Worm (Caenorhabditis elegans) whole organism, mixed stage, embryonic: ENCODE results near the gene F58B4.2.

Source experiments
- M03D4.4 ChIP-seq: sonication (generic microtip); optimal IDR thresholded peaks from 2 replicates; lab custom pipeline; 2017; ENCODE audit warnings: mild to moderate bottlenecking, missing genetic modification characterization, missing compliant biosample characterization
- bed-3 ChIP-seq: fragments of 200-800 bp; sonication (Bioruptor generic); optimal IDR thresholded peaks from 3 replicates; lab custom pipeline; 2018; ENCODE audit warnings: mild to moderate bottlenecking, missing genetic modification characterization, moderate library complexity, missing compliant biosample characterization
- ceh-39 ChIP-seq: fragments of 150-350 bp; optimal IDR thresholded peaks from 2 replicates; lab custom pipeline; 2014; ENCODE audit warnings: missing biosample characterization, missing genetic modification characterization
- ceh-43 ChIP-seq: fragments of 200-800 bp; sonication (Bioruptor generic); optimal IDR thresholded peaks from 2 replicates; lab custom pipeline; 2018; ENCODE audit warnings: mild to moderate bottlenecking, missing genetic modification characterization, moderate library complexity, missing compliant biosample characterization
- ceh-83 ChIP-seq: fragments of 200-800 bp; sonication (Bioruptor generic); optimal IDR thresholded peaks from 2 replicates; lab custom pipeline; 2018; ENCODE audit warnings: mild to moderate bottlenecking, missing genetic modification characterization, missing compliant biosample characterization
- ces-1 ChIP-seq: fragments of 150-350 bp; optimal IDR thresholded peaks from 2 replicates; lab custom pipeline; 2014; ENCODE audit warnings: missing biosample characterization, missing genetic modification reagents, missing genetic modification characterization
- drap-1 ChIP-seq: fragments of 200-800 bp; sonication (Bioruptor generic); optimal IDR thresholded peaks from 3 replicates; lab custom pipeline; 2018; ENCODE audit warnings: mild to moderate bottlenecking, missing genetic modification characterization, missing compliant biosample characterization
- elt-1 ChIP-seq: sonication (generic microtip); optimal IDR thresholded peaks from 2 replicates; lab custom pipeline; 2017; ENCODE audit warnings: missing genetic modification characterization, mild to moderate bottlenecking, missing compliant biosample characterization, antibody characterized with exemption, moderate library complexity, borderline replicate concordance; ENCODE audit not compliant: insufficient read depth
- elt-3 ChIP-seq: fragments of 150-350 bp; optimal IDR thresholded peaks from 2 replicates; lab custom pipeline; 2014; ENCODE audit warnings: missing biosample characterization, missing genetic modification characterization
- flh-1 ChIP-seq: fragments of 200-800 bp; sonication (Bioruptor generic); optimal IDR thresholded peaks from 2 replicates; lab custom pipeline; 2018; ENCODE audit warnings: mild to moderate bottlenecking, missing genetic modification characterization, moderate library complexity, missing compliant biosample characterization
- ham-2 ChIP-seq: fragments of 200-800 bp; sonication (Bioruptor generic); optimal IDR thresholded peaks from 2 replicates; lab custom pipeline; 2018; ENCODE audit warnings: mild to moderate bottlenecking, missing genetic modification characterization, missing compliant biosample characterization
- hlh-1 ChIP-seq: fragments of 150-350 bp; optimal IDR thresholded peaks from 2 replicates; lab custom pipeline; 2014; ENCODE audit warnings: missing biosample characterization, missing genetic modification reagents, missing genetic modification characterization
- lin-13 ChIP-seq: fragments of 150-350 bp; optimal IDR thresholded peaks from 2 replicates; lab custom pipeline; 2014; ENCODE audit warnings: missing biosample characterization, missing genetic modification characterization
- lin-32 ChIP-seq: fragments of 200-800 bp; sonication (Bioruptor generic); optimal IDR thresholded peaks from 2 replicates; lab custom pipeline; 2018; ENCODE audit warnings: mild to moderate bottlenecking, missing genetic modification characterization, missing compliant biosample characterization
- mab-5 ChIP-seq: fragments of 150-350 bp; optimal IDR thresholded peaks from 2 replicates; lab custom pipeline; 2014; ENCODE audit warnings: missing biosample characterization, missing genetic modification characterization
- mep-1 ChIP-seq: fragments of 150-350 bp; optimal IDR thresholded peaks from 2 replicates; lab custom pipeline; 2017; ENCODE audit warnings: missing biosample characterization, missing genetic modification reagents, missing genetic modification characterization, inconsistent platforms
- mls-2 ChIP-seq: sonication (generic microtip); optimal IDR thresholded peaks from 2 replicates; lab custom pipeline; 2016; ENCODE audit warnings: mild to moderate bottlenecking, missing genetic modification characterization, moderate library complexity, missing compliant biosample characterization
- nhr-12 ChIP-seq: fragments of 150-350 bp; optimal IDR thresholded peaks from 2 replicates; lab custom pipeline; 2014; ENCODE audit warnings: missing biosample characterization, missing genetic modification characterization
- nhr-237 ChIP-seq: fragments of 150-350 bp; optimal IDR thresholded peaks from 2 replicates; lab custom pipeline; 2014; ENCODE audit warnings: missing biosample characterization, missing genetic modification characterization
- pha-4 ChIP-seq: fragments of 150-350 bp; optimal IDR thresholded peaks from 2 replicates; lab custom pipeline; 2018; ENCODE audit warnings: missing biosample characterization, missing genetic modification reagents, missing genetic modification characterization
- snpc-4 ChIP-seq: fragments of 150-350 bp; optimal IDR thresholded peaks from 2 replicates; lab custom pipeline; 2014; ENCODE audit warnings: missing biosample characterization, missing genetic modification characterization
- sptf-1 ChIP-seq: sonication (generic microtip); optimal IDR thresholded peaks from 2 replicates; lab custom pipeline; 2017; ENCODE audit warnings: mild to moderate bottlenecking, missing genetic modification characterization, moderate library complexity, missing compliant biosample characterization
- tbx-8 ChIP-seq: fragments of 200-800 bp; sonication (Bioruptor generic); optimal IDR thresholded peaks from 2 replicates; lab custom pipeline; 2018; ENCODE audit warnings: mild to moderate bottlenecking, missing genetic modification characterization, moderate library complexity, missing compliant biosample characterization
- unc-120 ChIP-seq: sonication (generic microtip); optimal IDR thresholded peaks from 2 replicates; lab custom pipeline; 2017; ENCODE audit warnings: missing genetic modification characterization, missing compliant biosample characterization; ENCODE audit not compliant: poor library complexity, severe bottlenecking
- unc-39 ChIP-seq: fragments of 150-350 bp; optimal IDR thresholded peaks from 2 replicates; lab custom pipeline; 2014; ENCODE audit warnings: missing biosample characterization, missing genetic modification characterization
- unc-62 ChIP-seq: fragments of 150-350 bp; optimal IDR thresholded peaks from 2 replicates; lab custom pipeline; 2014; ENCODE audit warnings: missing biosample characterization, missing genetic modification reagents, missing genetic modification characterization
- zip-8 ChIP-seq: fragments of 150-350 bp; optimal IDR thresholded peaks from 2 replicates; lab custom pipeline; 2014; ENCODE audit warnings: missing biosample characterization, missing genetic modification characterization
- ztf-11 ChIP-seq: fragments of 150-350 bp; optimal IDR thresholded peaks from 2 replicates; lab custom pipeline; 2014; ENCODE audit warnings: missing biosample characterization, missing genetic modification characterization

The F58B4.2 gene

ce11 chrV:10940571-10940991 lies 22.3 kb upstream of the F58B4.2 start (continued):
- peak; percentile 50 for TF ChIP-seq mep-1 (tag; lab: Kevin White, UChicago)
- TF ChIP-seq ceh-43 (GFP tag; lab: Kevin White, UChicago): no peak
- TF ChIP-seq elt-1 (tag; lab: Kevin White, UChicago): no peak
- no peak for TF ChIP-seq elt-3 (tag; lab: Kevin White, UChicago)
- peak; percentile 43 for TF ChIP-seq ceh-39 (tag; lab: Kevin White, UChicago)
- TF ChIP-seq nhr-237 (tag; lab: Kevin White, UChicago): no peak
- peak; percentile 75 for TF ChIP-seq unc-62

DNA sequence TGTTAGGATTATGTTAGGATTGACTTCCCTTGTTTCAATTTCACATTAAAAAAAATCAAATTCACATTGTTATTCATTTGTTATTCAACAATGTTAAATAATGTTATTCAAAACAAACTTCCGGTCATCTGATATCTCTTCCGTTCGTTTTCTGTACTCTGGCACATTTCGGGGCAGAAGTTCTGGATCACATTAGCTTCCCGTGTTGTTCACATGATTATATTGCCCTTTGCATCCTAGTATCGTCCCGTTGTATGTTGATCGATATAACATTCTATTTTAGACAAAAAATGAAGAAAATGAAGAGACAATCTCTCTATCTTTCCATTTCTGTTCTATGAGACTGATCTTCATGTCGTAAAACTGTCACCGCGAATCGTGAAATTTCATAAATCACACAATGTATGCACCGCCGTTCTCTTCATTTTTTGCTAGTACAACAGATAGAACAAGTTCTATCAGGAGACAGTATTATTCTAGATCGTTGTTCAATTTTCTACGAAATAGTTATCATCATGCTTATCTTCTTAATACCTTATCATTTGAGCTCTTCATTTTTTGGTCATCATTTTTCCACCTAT lies 21.8 kb upstream of the F58B4.2 start:
- TF ChIP-seq ceh-39 (tag; lab: Kevin White, UChicago) (no peak), lin-13 (no peak), hlh-1 (tag; lab: Kevin White, UChicago) (no peak), lin-32 (GFP tag; lab: Kevin White, UChicago) (no peak), unc-62 (no peak), M03D4.4 (tag; lab: Kevin White, UChicago) (no peak), bed-3 (GFP tag; lab: Kevin White, UChicago) (no peak), elt-1 (tag; lab: Kevin White, UChicago) (peak; percentile 6)

DNA sequence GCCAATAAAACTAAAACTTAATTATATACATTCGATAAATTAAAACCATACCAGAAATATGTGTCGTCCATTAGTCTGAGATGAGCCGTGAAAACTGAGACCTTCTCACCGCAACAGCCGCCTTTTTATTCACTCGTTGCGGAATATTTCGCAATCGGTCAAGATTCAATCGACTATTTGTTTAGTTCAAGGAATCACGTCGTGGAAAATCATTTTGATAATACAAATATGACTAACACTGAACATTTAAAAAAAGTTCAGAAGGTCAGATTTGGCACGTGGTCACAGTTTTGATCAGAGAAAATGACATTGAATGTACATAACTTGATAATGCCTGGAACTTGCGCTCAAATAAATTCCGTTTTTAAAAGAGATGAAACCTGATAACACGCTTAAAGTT lies 20.5 kb upstream of the F58B4.2 start, which contains the start of gene F17C11.11:
Gene F17C11.11, minus strand, starts transcription at position 79 of the 400 bp plus-strand sequence.
- TF ChIP-seq unc-62 (no peak), hlh-1 (tag; lab: Kevin White, UChicago) (peak; percentile 5)

DNA sequence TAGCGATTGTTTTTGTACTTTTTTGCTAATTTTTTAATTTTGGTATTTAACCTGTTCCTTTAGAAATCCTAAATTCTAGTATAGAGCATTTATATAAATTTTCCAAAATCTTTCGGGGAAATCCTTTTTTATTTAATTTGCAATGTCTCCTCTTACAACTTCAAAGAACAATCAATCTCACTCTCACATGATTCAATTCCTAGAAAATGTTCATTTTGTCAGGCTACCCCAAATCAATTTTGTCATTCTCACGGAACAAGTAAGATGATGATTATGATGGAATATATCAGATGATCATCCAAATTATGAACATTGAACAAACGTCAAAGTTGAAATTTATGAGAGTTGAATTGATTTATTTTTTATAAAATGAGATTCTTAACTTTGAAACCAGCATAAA lies 19.0 kb upstream of the F58B4.2 start:
- no peak for TF ChIP-seq mab-5 (tag; lab: Kevin White, UChicago)
- no peak for TF ChIP-seq ces-1 (GFP tag; lab: Kevin White, UChicago)
- no peak for TF ChIP-seq ceh-83 (GFP tag; lab: Kevin White, UChicago)
- no peak for TF ChIP-seq unc-39 (tag; lab: Kevin White, UChicago)
- no peak for TF ChIP-seq elt-1 (tag; lab: Kevin White, UChicago)
- no peak for TF ChIP-seq ztf-11
- no peak for TF ChIP-seq mep-1 (tag; lab: Kevin White, UChicago)
- no peak for TF ChIP-seq mls-2 (tag; lab: Kevin White, UChicago)
- no peak for TF ChIP-seq nhr-12 (tag; lab: Kevin White, UChicago)

DNA sequence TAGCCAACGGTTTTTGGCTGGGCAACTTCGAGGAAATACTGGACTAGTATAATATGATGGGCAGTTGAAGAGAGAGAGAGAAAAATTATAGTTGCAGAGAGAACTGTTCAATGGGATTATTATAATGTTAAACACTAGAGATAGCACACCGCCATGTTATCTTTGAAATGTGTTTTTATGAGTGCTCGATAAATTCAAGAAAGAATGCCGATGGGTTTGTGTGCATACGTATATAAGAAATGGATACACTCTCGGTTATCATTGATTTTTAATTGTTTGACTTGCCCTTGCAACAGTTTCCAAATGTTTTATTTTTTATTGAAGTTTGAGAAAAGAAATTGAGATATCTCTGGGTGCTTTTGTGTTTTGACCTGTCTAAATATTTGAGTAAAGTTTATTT lies 18.4 kb upstream of the F58B4.2 start, which contains the start of gene F17C11.12:
Gene F17C11.12, minus strand, starts transcription at position 240 of the 400 bp plus-strand sequence.
- TF ChIP-seq ceh-83 (GFP tag; lab: Kevin White, UChicago) (no peak), ham-2 (no peak), ztf-11 (no peak), snpc-4 (tag; lab: Kevin White, UChicago) (no peak), zip-8 (tag; lab: Kevin White, UChicago) (no peak), unc-120 (tag; lab: Kevin White, UChicago) (no peak), ces-1 (GFP tag; lab: Kevin White, UChicago) (no peak), elt-3 (tag; lab: Kevin White, UChicago) (no peak), bed-3 (GFP tag; lab: Kevin White, UChicago) (no peak), drap-1 (GFP tag; lab: Kevin White, UChicago) (no peak), ceh-43 (GFP tag; lab: Kevin White, UChicago) (no peak), ceh-39 (tag; lab: Kevin White, UChicago) (no peak), unc-62 (no peak), lin-32 (GFP tag; lab: Kevin White, UChicago) (no peak), tbx-8 (GFP tag; lab: Kevin White, UChicago) (no peak), sptf-1 (tag; lab: Kevin White, UChicago) (no peak), pha-4 (tag; lab: Kevin White, UChicago) (no peak), flh-1 (no peak), nhr-237 (tag; lab: Kevin White, UChicago) (no peak)
